Worm (Caenorhabditis elegans): Measurements from ENCODE around the gene best-15.

best-15 gene

ce11 chrIV:10821672-10822304 lies 10.3 kb downstream of the best-15 start (continued):
- TF ChIP-seq snu-23 (GFP tag; optimal IDR thresholded peaks at IDR 0.05) (peak; percentile 94), mdl-1 (tag; optimal IDR thresholded peaks at IDR 0.05) (peak in 1 of 2 experiments; percentile 84), nhr-20 (tag; optimal IDR thresholded peaks at IDR 0.05) (peak; percentile 89), Y116A8C.19 (tag; optimal IDR thresholded peaks at IDR 0.05; ENCODE audit: borderline replicate concordance) (no peak), tlp-1 (tag; optimal IDR thresholded peaks at IDR 0.05) (no peak), elt-2 (tag; optimal IDR thresholded peaks at IDR 0.05) (no peak), C04F5.9 (tag; optimal IDR thresholded peaks at IDR 0.05) (no peak), efl-1 (optimal IDR thresholded peaks at IDR 0.05) (peak; percentile 70 to 74), efl-1 (GFP tag; optimal IDR thresholded peaks at IDR 0.05 in 1 of 2) (peak; percentile 42 to 90), blmp-1 (tag; optimal IDR thresholded peaks at IDR 0.05) (peak; percentile 97), hpl-2 (GFP tag; optimal IDR thresholded peaks at IDR 0.05) (no peak), fkh-8 (tag; optimal IDR thresholded peaks at IDR 0.05) (peak; percentile 86), lir-3 (tag; optimal IDR thresholded peaks at IDR 0.05; ENCODE audit: poor library complexity) (peak; percentile 68), nhr-84 (tag; optimal IDR thresholded peaks at IDR 0.05) (no peak), unc-30 (tag; optimal IDR thresholded peaks at IDR 0.05) (no peak), swsn-7 (tag; optimal IDR thresholded peaks at IDR 0.05) (peak; percentile 84), zip-4 (GFP tag; optimal IDR thresholded peaks at IDR 0.05) (no peak), lsy-2 (tag; optimal IDR thresholded peaks at IDR 0.05) (peak; percentile 70 to 93), unc-130 (tag; optimal IDR thresholded peaks at IDR 0.05) (peak; percentile 79), sup-37 (GFP tag; optimal IDR thresholded peaks at IDR 0.05) (peak; percentile 20), isw-1 (GFP tag; IDR thresholded peaks at IDR 0.05) (peak; percentile 39), nhr-11 (tag; optimal IDR thresholded peaks at IDR 0.05) (peak; percentile 12), sox-4 (tag; optimal IDR thresholded peaks at IDR 0.05) (no peak), nhr-47 (tag; optimal IDR thresholded peaks at IDR 0.05) (peak; percentile 84), lin-13 (GFP tag; optimal IDR thresholded peaks at IDR 0.05) (peak; percentile 83), jun-1 (tag; optimal IDR thresholded peaks at IDR 0.05) (peak; percentile 83), unc-62 (GFP tag; optimal IDR thresholded peaks at IDR 0.05) (no peak), nhr-85 (tag) (peak; percentile 92), nhr-90 (tag; optimal IDR thresholded peaks at IDR 0.05; ENCODE audit: poor library complexity) (peak; percentile 67), sptf-1 (tag; optimal IDR thresholded peaks at IDR 0.05) (no peak), hlh-4 (tag; optimal IDR thresholded peaks at IDR 0.05) (no peak), ztf-11 (tag; optimal IDR thresholded peaks at IDR 0.05) (peak in 1 of 2 experiments; percentile 32), egl-13 (tag; optimal IDR thresholded peaks at IDR 0.05) (peak; percentile 34), nhr-71 (tag; optimal IDR thresholded peaks at IDR 0.05) (peak; percentile 88), elt-3 (tag; optimal IDR thresholded peaks at IDR 0.05) (peak in 4 of 6 experiments; percentile 20 to 82 (median 67)), nhr-77 (tag; optimal IDR thresholded peaks at IDR 0.05) (peak; percentile 88), skn-1 (tag; optimal IDR thresholded peaks at IDR 0.05) (peak; percentile 62), ama-1 (optimal IDR thresholded peaks at IDR 0.05) (no peak), mep-1 (tag; optimal IDR thresholded peaks at IDR 0.05) (peak; percentile 83), xbp-1 (tag; optimal IDR thresholded peaks at IDR 0.05) (peak; percentile 63), C16A3.4 (tag; optimal IDR thresholded peaks at IDR 0.05) (peak; percentile 94), ets-5 (GFP tag; IDR thresholded peaks at IDR 0.05) (no peak), alr-1 (tag; optimal IDR thresholded peaks at IDR 0.05; ENCODE audit: borderline replicate concordance) (no peak), ceh-90 (tag; optimal IDR thresholded peaks at IDR 0.05) (no peak), fkh-10 (GFP tag; optimal IDR thresholded peaks at IDR 0.05) (peak; percentile 85), efl-3 (GFP tag; optimal IDR thresholded peaks at IDR 0.05) (no peak), lin-15B (tag; optimal IDR thresholded peaks at IDR 0.05) (no peak), unc-86 (tag; optimal IDR thresholded peaks at IDR 0.05) (peak; percentile 84), hlh-17 (GFP tag; optimal IDR thresholded peaks at IDR 0.05; ENCODE audit: borderline replicate concordance) (no peak), lin-14 (GFP tag; optimal IDR thresholded peaks at IDR 0.05) (peak; percentile 93), vab-15 (tag; optimal IDR thresholded peaks at IDR 0.05) (no peak), lin-39 (tag; optimal IDR thresholded peaks at IDR 0.05) (no peak), fkh-4 (tag; optimal IDR thresholded peaks at IDR 0.05; ENCODE audit: borderline replicate concordance) (no peak)

Data from whole organism, L1 larva.